Fruit fly (Drosophila melanogaster) whole organism, wandering third instar larva: ENCODE measurements around the gene Taf11.

ENCODE experiments used
- Abd-B ChIP-seq: fragments of >200 bp; optimal IDR thresholded peaks from 2 replicates; lab custom pipeline; 2017; ENCODE audit warnings: missing biosample characterization, missing genetic modification characterization
- CG32264 ChIP-seq: fragments of 200-800 bp; sonication (Bioruptor generic); optimal IDR thresholded peaks from 2 replicates; lab custom pipeline; 2016; ENCODE audit warnings: missing biosample characterization, missing genetic modification characterization
- CrebA ChIP-seq: fragments of 200-800 bp; sonication (Bioruptor generic); optimal IDR thresholded peaks from 2 replicates; lab custom pipeline; 2016; ENCODE audit warnings: missing biosample characterization, mild to moderate bottlenecking, missing genetic modification characterization, borderline replicate concordance
- Dif ChIP-seq: fragments of 200-275, 200-300 bp; sonication (Bioruptor generic); optimal IDR thresholded peaks from 2 replicates; lab custom pipeline; 2018; ENCODE audit warnings: missing biosample characterization, missing genetic modification characterization; ENCODE audit not compliant: partially characterized antibody
- GATAd ChIP-seq: sonication (Bioruptor generic); optimal IDR thresholded peaks from 2 replicates; lab custom pipeline; 2016; ENCODE audit warnings: missing biosample characterization, missing genetic modification characterization
- Hnf4 ChIP-seq: fragments of 200-800 bp; sonication (Bioruptor generic); optimal IDR thresholded peaks from 2 replicates; lab custom pipeline; 2016; ENCODE audit warnings: missing biosample characterization, mild to moderate bottlenecking, missing genetic modification characterization
- Hr78 ChIP-seq: fragments of >200 bp; optimal IDR thresholded peaks from 2 replicates; lab custom pipeline; 2017; ENCODE audit warnings: missing biosample characterization, missing genetic modification characterization
- Jra ChIP-seq: sonication (Bioruptor generic); optimal IDR thresholded peaks from 2 replicates; lab custom pipeline; 2016; ENCODE audit warnings: missing biosample characterization, missing genetic modification characterization
- Myc ChIP-seq: fragments of >200 bp; optimal IDR thresholded peaks from 2 replicates; lab custom pipeline; 2017
- N ChIP-seq: fragments of >200 bp; optimal IDR thresholded peaks from 2 replicates; lab custom pipeline; 2018; ENCODE audit warnings: missing biosample characterization, missing external identifiers, missing genetic modification characterization
- Rel ChIP-seq, 2 experiments: fragments of 200-800 bp; sonication (Bioruptor generic) in 1 of 2; optimal IDR thresholded peaks; 2 replicates in 1 of 2; 3 replicates in 1 of 2; lab custom pipeline; 2016 to 2019; ENCODE audit warnings: mild to moderate bottlenecking in 2 of 2, missing biosample characterization in 2 of 2, missing genetic modification characterization in 2 of 2, moderate library complexity in 1 of 2
- Vsx2 ChIP-seq: fragments of 200-300, 225-300 bp; sonication (Bioruptor generic); optimal IDR thresholded peaks from 2 replicates; lab custom pipeline; 2018; ENCODE audit warnings: missing biosample characterization, missing genetic modification characterization; ENCODE audit not compliant: partially characterized antibody
- br ChIP-seq: fragments of 200-800 bp; sonication (Bioruptor generic); optimal IDR thresholded peaks from 2 replicates; lab custom pipeline; 2016; ENCODE audit warnings: missing biosample characterization, missing genetic modification characterization
- dl ChIP-seq, 2 experiments: fragments of 175-275, 200-275 bp in 1 of 2; fragments of 200-275 bp in 1 of 2; sonication (Bioruptor generic); optimal IDR thresholded peaks; lab custom pipeline; 2018; ENCODE audit warnings: mild to moderate bottlenecking in 2 of 2, missing biosample characterization in 2 of 2, missing genetic modification characterization in 2 of 2, moderate library complexity in 2 of 2; ENCODE audit not compliant: partially characterized antibody in 2 of 2, insufficient read depth in 1 of 2
- ey ChIP-seq: fragments of 200-800 bp; sonication (Bioruptor generic); optimal IDR thresholded peaks from 2 replicates; lab custom pipeline; 2016; ENCODE audit warnings: missing biosample characterization, missing genetic modification characterization
- fru ChIP-seq: fragments of 200-800 bp; sonication (Bioruptor generic); optimal IDR thresholded peaks from 3 replicates; lab custom pipeline; 2016; ENCODE audit warnings: missing biosample characterization, mild to moderate bottlenecking, missing genetic modification characterization
- h ChIP-seq: fragments of 200-800 bp; sonication (Bioruptor generic); optimal IDR thresholded peaks from 3 replicates; lab custom pipeline; 2016; ENCODE audit warnings: missing biosample characterization, mild to moderate bottlenecking, missing genetic modification characterization
- jim ChIP-seq: fragments of 175-275, 200-325 bp; sonication (Bioruptor generic); optimal IDR thresholded peaks from 2 replicates; lab custom pipeline; 2016; ENCODE audit warnings: missing biosample characterization, mild to moderate bottlenecking, missing genetic modification characterization
- pan ChIP-seq: fragments of >200 bp; optimal IDR thresholded peaks from 2 replicates; lab custom pipeline; 2017
- rgr ChIP-seq: fragments of 200-800 bp; sonication (Bioruptor generic); optimal IDR thresholded peaks from 3 replicates; lab custom pipeline; 2016; ENCODE audit warnings: missing biosample characterization, mild to moderate bottlenecking, missing genetic modification characterization
- tai ChIP-seq: sonication (Bioruptor generic); optimal IDR thresholded peaks from 2 replicates; lab custom pipeline; 2016; ENCODE audit warnings: missing biosample characterization, missing genetic modification characterization

Gene Taf11

dm6 chr2L:9736000-9736695 is 26.9 kb downstream of the Taf11 start, which contains the start of gene CG13117 (continued):
- no peak for TF ChIP-seq pan (lab: Kevin White, UChicago)

- TF ChIP-seq ey (GFP tag; lab: Kevin White, UChicago) (no peak), dl (GFP tag; optimal IDR thresholded peaks at IDR 0.05; lab: Kevin White, UChicago; ENCODE audit: insufficient read depth in 1 of 2, partially characterized antibody in 2 of 2) (no peak), fru (GFP tag; lab: Kevin White, UChicago) (no peak), CG32264 (GFP tag; lab: Kevin White, UChicago) (no peak), Rel (GFP tag; optimal IDR thresholded peaks at IDR 0.05; lab: Kevin White, UChicago) (no peak), Rel (tag; optimal IDR thresholded peaks at IDR 0.05; lab: Kevin White, UChicago) (no peak), Vsx2 (no peak), Abd-B (GFP tag; lab: Kevin White, UChicago) (no peak), rgr (GFP tag; lab: Kevin White, UChicago) (no peak), jim (GFP tag; lab: Kevin White, UChicago) (no peak), GATAd (GFP tag; lab: Kevin White, UChicago) (no peak), Hr78 (GFP tag; lab: Kevin White, UChicago) (no peak), Jra (GFP tag; lab: Kevin White, UChicago) (no peak), Myc (lab: Kevin White, UChicago) (no peak), N (GFP tag; lab: Kevin White, UChicago) (no peak), tai (GFP tag; lab: Kevin White, UChicago) (no peak), Dif (no peak), h (GFP tag; lab: Kevin White, UChicago) (no peak)
Observed at dm6 chr2L:9734134-9734533, 28.9 kb downstream of the Taf11 start.

dm6 chr2L:9731269-9731668 is 31.8 kb downstream of the Taf11 start:
- TF ChIP-seq Myc (lab: Kevin White, UChicago) (peak; percentile 72), br (GFP tag; lab: Kevin White, UChicago) (no peak)

DNA sequence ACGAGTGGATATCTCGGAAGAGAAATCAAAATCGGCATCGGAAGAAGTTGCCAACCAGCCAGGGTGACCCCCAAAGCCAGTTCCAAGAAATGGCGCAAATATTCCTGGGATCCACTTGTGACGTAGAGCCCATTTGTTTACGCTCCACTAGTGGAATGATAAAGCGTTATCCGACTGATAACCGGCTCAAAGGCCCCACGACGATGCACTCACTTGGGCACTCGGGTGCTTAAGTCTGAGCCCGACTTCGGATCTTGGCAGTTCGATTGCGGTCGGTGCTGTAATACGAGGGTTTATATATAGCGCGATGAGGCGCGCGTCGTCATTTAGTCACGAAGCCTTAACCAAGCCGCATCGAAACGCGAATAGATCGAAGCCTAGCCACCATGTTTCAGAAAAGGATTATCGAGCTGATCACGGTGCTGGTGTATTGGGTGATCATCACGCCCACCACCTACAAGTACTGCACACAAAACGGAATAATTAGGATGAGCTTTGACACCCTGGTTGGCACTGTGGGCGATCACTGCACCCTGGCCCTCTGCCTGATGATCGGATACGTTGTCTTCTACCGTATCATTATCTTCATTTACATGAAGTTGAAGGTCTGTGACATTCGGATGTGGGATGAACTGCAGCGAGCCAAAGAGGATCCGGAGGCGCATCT is 33.3 kb downstream of the Taf11 start, which contains the start of gene CG13116:
Gene CG13116, plus strand, starts transcription at position 323 of the 667 bp plus-strand sequence.
- TF ChIP-seq br (GFP tag; lab: Kevin White, UChicago) (no peak), Rel (GFP tag; optimal IDR thresholded peaks at IDR 0.05; lab: Kevin White, UChicago) (no peak), Rel (tag; optimal IDR thresholded peaks at IDR 0.05; lab: Kevin White, UChicago) (peak; percentile 82), CrebA (GFP tag; lab: Kevin White, UChicago) (no peak)

DNA sequence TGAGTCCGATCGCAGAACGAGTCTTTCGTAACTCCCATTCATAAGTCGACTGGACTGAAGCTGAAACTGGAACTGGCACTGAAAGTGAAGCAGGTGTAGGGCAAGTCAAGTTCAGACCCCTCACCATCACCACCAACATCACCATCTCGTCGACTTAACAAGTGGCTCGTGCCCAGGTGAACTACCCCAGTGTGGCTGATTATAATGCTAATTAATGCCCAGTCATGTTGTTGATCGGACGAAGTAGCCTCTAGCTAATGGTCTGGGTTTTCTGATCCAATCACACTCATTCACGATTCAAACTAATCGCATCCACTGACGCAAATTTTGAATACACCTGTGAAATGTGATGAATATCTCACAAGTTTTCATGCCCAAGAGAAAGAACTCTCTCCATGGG is 34.3 kb downstream of the Taf11 start:
- peak; percentile 24 for TF ChIP-seq h (GFP tag; lab: Kevin White, UChicago)
- no peak for TF ChIP-seq Hnf4 (GFP tag; lab: Kevin White, UChicago)
- TF ChIP-seq, all 38 proteins: peak for 1
